Fruit fly (Drosophila melanogaster) whole organism, embryonic: ENCODE results near the gene EloB.

ENCODE experiments used
- CG10267 ChIP-seq: fragments of 200-800 bp; sonication (Bioruptor generic); optimal IDR thresholded peaks from 2 replicates; lab custom pipeline; 2018; ENCODE audit warnings: missing biosample characterization, mild to moderate bottlenecking, missing genetic modification characterization, moderate library complexity
- CG31365 ChIP-seq: fragments of 200-800 bp; sonication (Bioruptor generic); optimal IDR thresholded peaks from 2 replicates; lab custom pipeline; 2018; ENCODE audit warnings: missing biosample characterization, mild to moderate bottlenecking, missing genetic modification characterization
- bcd ChIP-seq: fragments of 200-800 bp; sonication (Bioruptor generic); optimal IDR thresholded peaks from 2 replicates; lab custom pipeline; 2017; ENCODE audit warnings: missing biosample characterization, mild to moderate bottlenecking, missing genetic modification characterization

DNA sequence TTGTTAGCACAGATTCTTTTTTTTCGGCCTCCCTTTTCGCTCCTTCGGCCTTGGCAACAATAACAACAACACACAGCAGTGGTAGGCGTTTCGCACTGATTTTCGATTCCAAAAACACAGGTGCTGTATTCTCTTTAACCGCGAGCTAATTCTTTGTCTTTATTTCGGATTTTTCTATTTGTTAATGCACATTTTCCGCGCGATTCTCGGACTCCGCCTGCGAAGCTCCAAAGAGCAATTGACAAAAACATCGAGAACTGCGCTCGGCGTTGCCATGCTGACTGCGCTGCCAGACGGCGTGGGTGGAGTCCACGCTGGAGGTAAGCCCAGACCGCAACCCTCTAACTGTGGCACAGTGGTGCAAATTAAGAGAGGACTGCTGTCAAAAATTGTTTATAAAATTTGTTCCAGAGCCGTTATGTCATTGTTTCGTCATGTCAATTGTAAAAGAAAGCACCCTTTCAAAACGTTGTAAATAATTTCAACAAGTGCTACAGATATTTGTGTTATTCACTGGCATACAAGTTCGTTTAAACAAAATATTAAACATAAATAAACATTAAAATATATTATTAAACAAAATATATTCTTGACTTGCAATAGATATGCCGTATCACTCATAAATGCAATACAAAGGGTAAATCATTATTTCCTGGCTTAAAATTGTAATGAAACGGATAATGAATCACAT is 22.1 kb downstream of the EloB start, which contains the start of the genes DPCoAC and CG5180:
- TF ChIP-seq CG31365 (no peak), CG10267 (peak; percentile 60), bcd (peak; percentile 56)
